Fruit fly (Drosophila melanogaster): ENCODE data around the gene Kap-alpha3.

Kap-alpha3 gene

dm6 chr3R:9555334-9555974 is 22.1 kb downstream of the Kap-alpha3 start, which contains the start of the genes CG9386 and BckdhA (continued):
- TF ChIP-seq ind (GFP tag; optimal IDR thresholded peaks at IDR 0.05) (peak; percentile 52), CG7271 (tag; optimal IDR thresholded peaks at IDR 0.05) (no peak), zfh1 (GFP tag; IDR thresholded peaks at IDR 0.05) (no peak), ci (GFP tag; IDR thresholded peaks at IDR 0.05) (peak; percentile 53; the same call in 1 of the 3 replicates), CG31441 (GFP tag; IDR thresholded peaks at IDR 0.05) (peak; percentile 52; the same call in 1 of the 2 replicates), insv (GFP tag; optimal IDR thresholded peaks at IDR 0.05) (no peak), tin (GFP tag; optimal IDR thresholded peaks at IDR 0.05) (peak; percentile 57), CG12299 (tag; optimal IDR thresholded peaks at IDR 0.05) (no peak), pan (optimal IDR thresholded peaks at IDR 0.05) (no peak), pan (GFP tag; optimal IDR thresholded peaks at IDR 0.05 in 1 of 2, IDR thresholded peaks at IDR 0.05 in 1 of 2) (peak in 1 of 2 experiments; percentile 55), CG13296 (GFP tag; optimal IDR thresholded peaks at IDR 0.05) (peak; percentile 59), Ptx1 (GFP tag; IDR thresholded peaks at IDR 0.05) (peak; percentile 47; the same call in 1 of the 2 replicates), CG6791 (GFP tag; IDR thresholded peaks at IDR 0.05; ENCODE audit: partially characterized antibody) (peak; percentile 12; the same call in 1 of the 3 replicates), bsh (GFP tag; optimal IDR thresholded peaks at IDR 0.05) (peak in 1 of 2 experiments; percentile 15), nerfin-1 (tag; optimal IDR thresholded peaks at IDR 0.05) (peak; percentile 42), Tbp (GFP tag; optimal IDR thresholded peaks at IDR 0.05) (no peak), otp (GFP tag; IDR thresholded peaks at IDR 0.05) (0 out of 3 replicates have a peak, but pooled peaks have one; percentile 25), CG3407 (GFP tag; optimal IDR thresholded peaks at IDR 0.05) (peak; percentile 13), abd-A (tag; optimal IDR thresholded peaks at IDR 0.05) (no peak), sob (GFP tag; IDR thresholded peaks at IDR 0.05) (peak; percentile 59; the same call in 1 of the 2 replicates), crc (GFP tag; optimal IDR thresholded peaks at IDR 0.05) (no peak), CG6272 (GFP tag; IDR thresholded peaks at IDR 0.05) (peak; percentile 37; the same call in 1 of the 2 replicates), CG7372 (GFP tag; IDR thresholded peaks at IDR 0.05) (peak; percentile 98), dm (GFP tag; optimal IDR thresholded peaks at IDR 0.05) (peak; percentile 61), lab (GFP tag; optimal IDR thresholded peaks at IDR 0.05) (peak; percentile 55), ssp (GFP tag; IDR thresholded peaks at IDR 0.05) (peak; percentile 20; the same call in 1 of the 2 replicates), Aef1 (GFP tag; IDR thresholded peaks at IDR 0.05) (peak; percentile 13; the same call in 1 of the 3 replicates), da (GFP tag; optimal IDR thresholded peaks at IDR 0.05) (no peak), MESR4 (GFP tag; optimal IDR thresholded peaks at IDR 0.05) (peak; percentile 68), stc (GFP tag; IDR thresholded peaks at IDR 0.05) (no peak), chn (GFP tag; optimal IDR thresholded peaks at IDR 0.05) (peak; percentile 61), scrt (GFP tag; optimal IDR thresholded peaks at IDR 0.05) (peak; percentile 49), trem (tag; optimal IDR thresholded peaks at IDR 0.05) (peak; percentile 52), ara (GFP tag; IDR thresholded peaks at IDR 0.05) (no peak), slou (GFP tag; optimal IDR thresholded peaks at IDR 0.05) (no peak), ash1 (GFP tag; optimal IDR thresholded peaks at IDR 0.05) (no peak), CG10366 (GFP tag; IDR thresholded peaks at IDR 0.05) (peak; percentile 28; the same call in 1 of the 2 replicates), vnd (GFP tag; IDR thresholded peaks at IDR 0.05; ENCODE audit: partially characterized antibody) (peak; percentile 64), repo (GFP tag; optimal IDR thresholded peaks at IDR 0.05) (no peak), peb (GFP tag; IDR thresholded peaks at IDR 0.05) (0 out of 2 replicates have a peak, but pooled peaks have one; percentile 38), CG10543 (GFP tag; optimal IDR thresholded peaks at IDR 0.05) (peak; percentile 62), Oaz (GFP tag; IDR thresholded peaks at IDR 0.05) (no peak), CG34224 (GFP tag; IDR thresholded peaks at IDR 0.05; ENCODE audit: partially characterized antibody) (peak; percentile 60), CG8281 (tag; optimal IDR thresholded peaks at IDR 0.05) (no peak), CG2875 (GFP tag; optimal IDR thresholded peaks at IDR 0.05) (no peak), Blimp-1 (GFP tag; optimal IDR thresholded peaks at IDR 0.05) (peak; percentile 65), CG32767 (GFP tag; IDR thresholded peaks at IDR 0.05) (0 out of 2 replicates have a peak, but pooled peaks have one; percentile 38), CG1602 (GFP tag; optimal IDR thresholded peaks at IDR 0.05) (peak; percentile 30), Ssrp (tag; optimal IDR thresholded peaks at IDR 0.05) (peak; percentile 35)

All from whole organism, embryonic.